Worm (Caenorhabditis elegans) whole organism, midembryonic: ENCODE results near the gene arx-4.
A peak's percentile ranks its signal among the peaks of the same experiment; 100 is the strongest.

Experiments used
- T22C8.4 ChIP-seq: fragments of 200-800 bp; sonication (Bioruptor generic); IDR thresholded peaks from 2 replicates; pipeline ENCODE4 v1.3.6; 2022; ENCODE audit warnings: missing genetic modification characterization, missing compliant biosample characterization
- flt-1 ChIP-seq: fragments of 200-800 bp; sonication (Bioruptor generic); IDR thresholded peaks from 2 replicates; pipeline ENCODE4 v1.3.6; 2022; ENCODE audit warnings: missing genetic modification characterization, missing compliant biosample characterization
- med-1 ChIP-seq: sonication (generic microtip); optimal IDR thresholded peaks from 2 replicates; lab custom pipeline; 2017; ENCODE audit warnings: missing genetic modification characterization, mild to moderate bottlenecking, missing compliant biosample characterization, antibody characterized with exemption, missing genetic modification reagents; ENCODE audit not compliant: insufficient read depth
- tab-1 ChIP-seq: fragments of 200-800 bp; sonication (Bioruptor generic); IDR thresholded peaks from 2 replicates; pipeline ENCODE4 v1.3.6; 2022; ENCODE audit warnings: missing genetic modification characterization, missing compliant biosample characterization
- ztf-23 ChIP-seq: fragments of 200-800 bp; sonication (Bioruptor generic); IDR thresholded peaks from 2 replicates; pipeline ENCODE4 v1.3.6; 2022; ENCODE audit warnings: missing genetic modification reagents, missing genetic modification characterization, missing compliant biosample characterization

- no peak for TF ChIP-seq med-1 (GFP tag; lab: Kevin White, UChicago)
- peak; percentile 78 for TF ChIP-seq flt-1 (GFP tag; lab: Robert Waterston, UW)
- peak; percentile 57; the same call in 1 of the 2 replicates for TF ChIP-seq T22C8.4 (GFP tag; lab: Robert Waterston, UW)
- TF ChIP-seq ztf-23: no peak
- TF ChIP-seq tab-1 (GFP tag; lab: Robert Waterston, UW): no peak
Measured at ce11 chrIII:833711-834442, 28.2 kb upstream of the arx-4 start.
